Fruit fly (Drosophila melanogaster) whole organism, larva: Measurements from ENCODE around the gene Sfp24Bb.

Experiments
- noc ChIP-seq: fragments of 200-800 bp; sonication (Bioruptor generic); optimal IDR thresholded peaks from 3 replicates; lab custom pipeline; 2019; ENCODE audit warnings: missing biosample characterization, mild to moderate bottlenecking, missing genetic modification characterization, moderate library complexity

Sfp24Bb gene

dm6 chr2L:3695361-3695818, 25.8 kb upstream of the Sfp24Bb start, which contains the start of gene CG16713:
Gene CG16713, minus strand, starts transcription at chr2L:3695411.
- TF ChIP-seq noc, result no peak

DNA sequence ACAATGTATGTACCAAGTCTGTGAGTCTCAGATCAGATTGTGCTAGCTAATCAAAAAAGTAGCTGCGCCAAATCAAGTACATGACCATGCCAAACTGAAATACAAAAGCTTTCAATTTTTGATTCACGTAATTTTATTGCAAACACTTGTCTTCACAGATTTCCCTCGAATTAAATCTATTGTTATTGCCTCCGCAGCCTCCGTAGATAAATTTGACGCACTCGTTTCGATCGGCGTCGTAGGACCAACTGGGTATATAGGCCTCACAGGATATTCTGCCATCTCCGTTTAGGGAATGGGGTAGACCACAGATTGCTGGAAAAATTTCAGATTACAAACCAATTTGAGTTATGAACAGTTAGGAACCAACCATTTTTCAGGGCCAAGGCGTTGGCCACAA, 25.3 kb upstream of the Sfp24Bb start, which contains the start of gene CG43165:
TSS of gene CG43165 (minus strand) at position 101 of the 400 bp plus-strand sequence.
- no peak for TF ChIP-seq noc

DNA sequence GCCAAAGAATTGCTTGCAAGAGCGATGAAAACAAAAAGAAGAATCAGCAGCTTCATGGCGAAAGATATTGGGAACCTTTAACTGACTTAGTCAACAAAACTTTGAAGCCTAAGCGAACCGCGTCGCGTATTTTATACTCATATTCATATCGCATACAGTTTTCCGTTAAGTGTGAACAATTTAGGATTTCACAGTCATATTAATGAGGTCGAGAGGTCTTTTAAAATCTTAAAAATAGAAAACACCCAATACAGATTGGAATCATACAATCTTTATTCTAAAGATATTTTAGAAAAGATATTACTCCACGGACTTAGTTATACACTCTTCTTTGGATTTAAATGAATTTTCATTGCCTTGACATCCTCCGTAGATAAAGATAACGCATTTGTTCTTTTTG, 24.2 kb upstream of the Sfp24Bb start, which contains the start of gene Acp24A4:
TSS of gene Acp24A4 (minus strand) at position 101 of the 400 bp plus-strand sequence.
- TF ChIP-seq noc, result no peak

DNA sequence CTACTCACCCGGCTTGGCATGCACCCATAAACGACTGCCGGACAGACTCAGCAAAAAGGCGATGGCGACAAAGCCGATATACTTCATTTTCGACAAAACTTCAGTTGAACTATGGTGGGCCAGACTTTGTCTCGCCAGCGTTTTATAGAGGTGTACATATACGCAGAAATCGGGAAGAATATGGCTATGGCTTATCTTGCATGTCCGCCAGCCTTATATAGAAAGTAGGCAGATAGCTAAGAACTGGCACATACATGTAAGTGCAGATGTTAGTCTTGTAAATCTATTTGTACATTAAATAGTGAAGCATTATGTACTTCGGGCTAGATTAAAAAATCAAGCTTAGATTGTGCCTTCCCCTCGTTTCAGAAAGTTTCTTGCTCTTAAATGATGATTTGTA, 23.5 kb upstream of the Sfp24Bb start, which contains the start of gene CG3513:
TSS of gene CG3513 (minus strand) at position 101 of the 400 bp plus-strand sequence.
- no peak for TF ChIP-seq noc

dm6 chr2L:3692466-3692865, 22.9 kb upstream of the Sfp24Bb start, which contains the start of gene CG16704:
Gene CG16704, minus strand, starts transcription at chr2L:3692587.
- TF ChIP-seq noc, result no peak

DNA sequence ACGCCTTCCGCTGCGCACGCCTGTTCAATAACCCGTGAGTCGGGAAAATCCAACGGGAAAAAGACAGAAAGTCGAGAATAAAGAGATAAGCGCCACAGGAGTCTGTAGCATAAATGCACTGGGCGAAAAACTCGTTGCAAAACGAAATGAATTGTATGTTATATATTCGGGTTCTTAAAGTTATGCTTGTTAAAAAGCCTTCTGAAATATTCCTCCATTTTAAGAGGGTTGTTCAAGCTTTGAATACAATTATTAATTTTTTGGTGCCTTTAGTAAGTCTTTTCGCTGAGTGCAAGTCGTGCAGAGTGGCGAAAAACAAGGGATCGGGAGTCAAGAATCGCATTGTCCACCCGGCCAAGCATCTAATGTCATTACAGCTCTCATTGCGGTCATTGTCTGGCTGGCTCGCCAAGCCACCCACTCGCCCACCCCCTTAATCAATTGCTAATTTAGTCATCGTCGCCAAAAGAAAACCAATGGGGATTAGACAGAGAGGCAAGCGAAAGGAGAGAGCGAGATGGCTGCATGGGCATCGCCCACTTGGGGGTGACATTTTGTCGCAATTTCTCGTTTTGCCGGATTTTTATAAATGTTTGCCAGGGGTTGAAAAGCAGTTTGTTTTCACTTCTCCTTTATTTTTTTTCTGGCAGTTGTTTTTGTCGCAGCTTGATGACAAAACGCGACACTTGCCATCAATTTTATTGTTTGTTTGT, 15.7 kb upstream of the Sfp24Bb start:
- no peak for TF ChIP-seq noc

dm6 chr2L:3682489-3682888, 12.9 kb upstream of the Sfp24Bb start:
- no peak for TF ChIP-seq noc

DNA sequence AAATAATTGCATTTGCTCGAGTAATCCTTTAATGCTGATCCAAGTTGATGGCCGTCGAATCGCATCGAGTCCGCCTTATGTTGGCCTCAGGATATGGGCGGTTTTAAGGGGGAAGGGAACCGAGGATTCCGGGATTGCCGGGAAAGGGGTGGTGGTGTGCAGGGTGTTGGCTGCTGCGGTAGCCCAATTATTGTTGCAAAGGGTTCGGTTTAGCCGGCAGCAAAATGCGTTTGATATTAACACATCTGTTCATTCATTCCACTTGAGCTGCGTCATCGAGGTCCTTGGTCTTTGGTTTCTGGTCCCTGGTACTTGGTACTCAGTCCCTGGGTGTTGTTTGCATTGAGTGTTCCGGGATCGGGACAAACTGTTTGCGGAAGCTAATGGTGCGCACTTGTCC, 11.8 kb upstream of the Sfp24Bb start:
- no peak for TF ChIP-seq noc

- TF ChIP-seq noc, result no peak
Measured at dm6 chr2L:3675770-3676169, 6.2 kb upstream of the Sfp24Bb start.

DNA sequence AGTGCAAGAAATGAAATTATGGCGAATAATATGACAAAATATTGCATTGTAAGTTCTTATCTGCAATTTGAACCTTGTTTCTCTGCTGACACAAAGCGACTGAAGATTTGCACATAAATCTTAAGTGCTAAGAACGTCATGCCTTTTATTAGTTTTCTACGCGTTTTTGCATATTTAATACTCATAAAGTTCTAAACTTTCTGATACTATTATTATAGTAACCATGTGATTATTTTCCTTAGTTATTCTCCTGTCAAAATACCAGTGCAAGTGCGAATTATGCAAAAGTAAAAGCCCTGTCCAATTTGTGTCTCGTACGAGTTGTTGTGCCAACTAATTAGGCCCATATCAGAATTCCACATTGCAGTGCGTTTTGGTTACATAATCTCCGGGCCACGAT, 906 bp upstream of the Sfp24Bb start, which contains the start of gene Sfp24Bc:
TSS of gene Sfp24Bc (minus strand) at position 101 of the 400 bp plus-strand sequence.
- TF ChIP-seq noc, result no peak

DNA sequence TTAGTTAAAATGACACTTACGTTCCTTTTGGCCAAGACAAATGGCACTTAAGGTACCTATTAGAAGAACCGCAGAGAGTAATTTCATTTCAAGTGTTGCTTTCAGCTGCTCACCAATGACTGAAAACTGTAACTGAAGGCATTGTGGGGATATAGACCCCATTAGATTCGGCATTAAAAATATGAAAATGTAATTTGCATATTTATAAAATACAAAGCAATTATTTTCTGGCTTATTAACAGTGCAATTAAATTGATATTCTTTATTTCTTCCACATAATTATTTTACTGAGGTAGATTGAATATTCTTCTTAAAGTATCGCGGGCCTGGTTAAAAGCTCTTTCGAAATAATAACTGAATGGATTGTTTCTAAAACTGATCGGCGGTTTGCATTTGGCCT, 541 bp downstream of the Sfp24Bb start, which contains the start of gene Sfp24Bd:
TSS of gene Sfp24Bd (minus strand) at position 101 of the 400 bp plus-strand sequence.
- TF ChIP-seq noc, result no peak

dm6 chr2L:3668451-3668850, 1.1 kb downstream of the Sfp24Bb start, which contains the start of gene Sfp24Ba:
Gene Sfp24Ba, minus strand, starts transcription at chr2L:3668551.
- no peak for TF ChIP-seq noc

- TF ChIP-seq noc, result no peak
Measured at dm6 chr2L:3662307-3662795, 7.2 kb downstream of the Sfp24Bb start, which contains the start of gene Drgx. Gene Drgx, plus strand, starts transcription at chr2L:3662745.

dm6 chr2L:3657349-3658142, 12.0 kb downstream of the Sfp24Bb start:
- no peak for TF ChIP-seq noc

DNA sequence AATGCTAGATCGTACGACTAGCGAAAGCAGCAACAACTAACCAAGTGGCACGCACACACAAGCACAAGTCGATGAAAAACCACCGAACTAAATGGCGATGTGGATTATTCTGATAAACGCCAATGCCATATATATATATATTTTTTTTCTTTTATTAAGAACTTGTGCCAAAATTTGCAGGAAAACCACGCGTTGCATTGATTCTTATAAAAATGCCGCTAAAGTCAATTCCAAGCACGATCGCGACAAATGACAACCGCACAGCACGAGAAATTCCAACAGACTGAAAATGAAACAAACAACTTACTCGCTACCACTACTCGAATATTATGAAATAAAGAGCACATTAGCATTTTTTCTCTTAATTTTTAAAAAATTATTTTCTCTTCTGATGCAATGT, 12.9 kb downstream of the Sfp24Bb start, which contains the start of gene for:
TSS of gene for (minus strand) at position 287 of the 400 bp plus-strand sequence.
- no peak for TF ChIP-seq noc

- TF ChIP-seq noc, result peak; percentile 100
Measured at dm6 chr2L:3655698-3656105, 13.9 kb downstream of the Sfp24Bb start.
